Worm (Caenorhabditis elegans) whole organism, L1 larva: ENCODE results near the gene C55A6.10.
A peak's percentile ranks its signal among the peaks of the same experiment; 100 is the strongest.

Source experiments
- F16B12.6 ChIP-seq: fragments of 150-350 bp; optimal IDR thresholded peaks from 2 replicates; lab custom pipeline; 2014; ENCODE audit warnings: missing biosample characterization, missing genetic modification characterization
- aha-1 ChIP-seq: fragments of 150-350 bp; optimal IDR thresholded peaks from 2 replicates; lab custom pipeline; 2014; ENCODE audit warnings: missing biosample characterization, missing genetic modification characterization
- blmp-1 ChIP-seq: fragments of 150-350 bp; optimal IDR thresholded peaks from 2 replicates; lab custom pipeline; 2014; ENCODE audit warnings: missing biosample characterization, missing genetic modification characterization
- ceh-8 ChIP-seq: fragments of 200-800 bp; sonication (Bioruptor generic); optimal IDR thresholded peaks from 2 replicates; lab custom pipeline; 2018; ENCODE audit warnings: mild to moderate bottlenecking, missing genetic modification characterization, moderate library complexity, missing compliant biosample characterization
- ceh-82 ChIP-seq, 3 experiments: fragments of 150-350 bp in 1 of 3; sonication (generic microtip) in 2 of 3; optimal IDR thresholded peaks; 2 replicates each; lab custom pipeline; 2014 to 2017; ENCODE audit warnings: missing biosample characterization in 3 of 3, missing genetic modification characterization in 3 of 3
- dpl-1 ChIP-seq, 3 experiments: fragments of 150-350 bp in 2 of 3; sonication (generic microtip) in 1 of 3; optimal IDR thresholded peaks; 2 replicates each; lab custom pipeline; 2014 to 2017; ENCODE audit warnings: missing biosample characterization in 3 of 3, missing genetic modification characterization in 3 of 3, missing genetic modification reagents in 3 of 3
- efl-1 ChIP-seq, 4 experiments: fragments of 150-350 bp; optimal IDR thresholded peaks in 3 of 4; peaks in 1 of 4; 1 replicate in 1 of 4; 2 replicates in 3 of 4; lab custom pipeline; 2014; ENCODE audit warnings: missing biosample characterization in 2 of 4, missing genetic modification characterization in 2 of 4, missing genetic modification reagents in 2 of 4
- efl-3 ChIP-seq: fragments of 200-800 bp; sonication (Bioruptor generic); optimal IDR thresholded peaks from 2 replicates; lab custom pipeline; 2018; ENCODE audit warnings: mild to moderate bottlenecking, missing genetic modification characterization, missing compliant biosample characterization
- elt-3 ChIP-seq, 6 experiments: fragments of 150-350 bp in 1 of 6; sonication (generic microtip); optimal IDR thresholded peaks; 2 replicates each; lab custom pipeline; 2017 to 2018; ENCODE audit warnings: missing biosample characterization in 6 of 6, missing genetic modification characterization in 6 of 6, inconsistent platforms in 1 of 6
- fkh-4 ChIP-seq: sonication (generic microtip); optimal IDR thresholded peaks from 2 replicates; lab custom pipeline; 2016; ENCODE audit warnings: missing compliant biosample characterization, missing genetic modification characterization, borderline replicate concordance
- fkh-8 ChIP-seq: sonication (generic microtip); optimal IDR thresholded peaks from 2 replicates; lab custom pipeline; 2016; ENCODE audit warnings: mild to moderate bottlenecking, missing genetic modification characterization, missing compliant biosample characterization
- fos-1 ChIP-seq: fragments of 150-350 bp; optimal IDR thresholded peaks from 2 replicates; lab custom pipeline; 2014; ENCODE audit warnings: missing biosample characterization, missing genetic modification characterization
- hlh-17 ChIP-seq: fragments of 200-800 bp; sonication (Bioruptor generic); optimal IDR thresholded peaks from 2 replicates; lab custom pipeline; 2018; ENCODE audit warnings: missing genetic modification characterization, mild to moderate bottlenecking, missing compliant biosample characterization, moderate library complexity, borderline replicate concordance
- hlh-4 ChIP-seq: sonication (generic microtip); optimal IDR thresholded peaks from 2 replicates; lab custom pipeline; 2016; ENCODE audit warnings: mild to moderate bottlenecking, missing genetic modification characterization, missing compliant biosample characterization
- hpl-2 ChIP-seq: fragments of 150-350 bp; optimal IDR thresholded peaks from 2 replicates; lab custom pipeline; 2014; ENCODE audit warnings: missing biosample characterization, missing genetic modification reagents, missing genetic modification characterization
- jun-1 ChIP-seq: fragments of 150-350 bp; optimal IDR thresholded peaks from 2 replicates; lab custom pipeline; 2014; ENCODE audit warnings: missing biosample characterization, missing genetic modification reagents, missing genetic modification characterization
- lin-13 ChIP-seq: fragments of 150-350 bp; optimal IDR thresholded peaks from 2 replicates; lab custom pipeline; 2014; ENCODE audit warnings: missing biosample characterization, missing genetic modification reagents, missing genetic modification characterization
- nhr-12 ChIP-seq: sonication (generic microtip); optimal IDR thresholded peaks from 2 replicates; lab custom pipeline; 2017; ENCODE audit warnings: missing biosample characterization, missing genetic modification characterization
- nhr-20 ChIP-seq: sonication (generic microtip); optimal IDR thresholded peaks from 2 replicates; lab custom pipeline; 2016; ENCODE audit warnings: mild to moderate bottlenecking, missing genetic modification characterization, missing compliant biosample characterization
- nhr-85 ChIP-seq: sonication (generic microtip); peaks from one replicate; lab custom pipeline; 2016; ENCODE audit warnings: missing genetic modification characterization, inconsistent platforms, missing compliant biosample characterization
- nhr-90 ChIP-seq: sonication (generic microtip); optimal IDR thresholded peaks from 2 replicates; lab custom pipeline; 2016; ENCODE audit warnings: mild to moderate bottlenecking, missing genetic modification characterization, missing compliant biosample characterization; ENCODE audit not compliant: poor library complexity
- pax-3 ChIP-seq: fragments of 200-800 bp; sonication (Bioruptor generic); optimal IDR thresholded peaks from 2 replicates; lab custom pipeline; 2018; ENCODE audit warnings: mild to moderate bottlenecking, missing genetic modification characterization, moderate library complexity, missing compliant biosample characterization
- sox-4 ChIP-seq: sonication (generic microtip); optimal IDR thresholded peaks from 2 replicates; lab custom pipeline; 2016; ENCODE audit warnings: missing genetic modification characterization, missing compliant biosample characterization
- sup-37 ChIP-seq: fragments of 200-800 bp; sonication (Bioruptor generic); optimal IDR thresholded peaks from 2 replicates; lab custom pipeline; 2018; ENCODE audit warnings: mild to moderate bottlenecking, missing genetic modification characterization, missing compliant biosample characterization
- tlp-1 ChIP-seq: fragments of 150-350 bp; optimal IDR thresholded peaks from 2 replicates; lab custom pipeline; 2014; ENCODE audit warnings: missing biosample characterization, missing genetic modification characterization
- xbp-1 ChIP-seq: sonication (generic microtip); optimal IDR thresholded peaks from 2 replicates; lab custom pipeline; 2016; ENCODE audit warnings: missing genetic modification characterization, missing compliant biosample characterization
- ztf-11 ChIP-seq, 2 experiments: sonication (generic microtip); optimal IDR thresholded peaks; 2 replicates each; lab custom pipeline; 2016 to 2017; ENCODE audit warnings: missing genetic modification characterization in 2 of 2, missing biosample characterization in 1 of 2, missing compliant biosample characterization in 1 of 2
- ztf-4 ChIP-seq: fragments of 150-350 bp; optimal IDR thresholded peaks from 2 replicates; lab custom pipeline; 2014; ENCODE audit warnings: missing biosample characterization, missing genetic modification characterization

The C55A6.10 gene

ce11 chrV:11548914-11549406 is 43.8 kb downstream of the C55A6.10 start, which contains the start of the genes F38B7.17 and F38B7.3 (continued):
- TF ChIP-seq pax-3 (tag; lab: Kevin White, UChicago): peak; percentile 54
- TF ChIP-seq fos-1 (tag; lab: Kevin White, UChicago): peak; percentile 46
- TF ChIP-seq elt-3 (tag; optimal IDR thresholded peaks at IDR 0.05; lab: Kevin White, UChicago): no peak
- no peak for TF ChIP-seq tlp-1 (tag; lab: Kevin White, UChicago)
- TF ChIP-seq ztf-11 (tag; optimal IDR thresholded peaks at IDR 0.05; lab: Kevin White, UChicago): peak in 1 of 2 experiments; percentile 2

ce11 chrV:11552379-11552778 is 47.2 kb downstream of the C55A6.10 start, which contains the start of gene srx-85:
TSS of gene srx-85 (plus strand) at chrV:11552679.
- TF ChIP-seq xbp-1 (no peak), nhr-20 (tag; lab: Kevin White, UChicago) (no peak), jun-1 (tag; lab: Kevin White, UChicago) (no peak), ceh-8 (GFP tag; lab: Kevin White, UChicago) (no peak), blmp-1 (tag; lab: Kevin White, UChicago) (no peak), sup-37 (GFP tag; lab: Kevin White, UChicago) (no peak), pax-3 (tag; lab: Kevin White, UChicago) (no peak), nhr-12 (tag; lab: Kevin White, UChicago) (no peak), elt-3 (tag; optimal IDR thresholded peaks at IDR 0.05; lab: Kevin White, UChicago) (no peak), hpl-2 (GFP tag; lab: Kevin White, UChicago) (no peak)

ce11 chrV:11554260-11554659 is 49.1 kb downstream of the C55A6.10 start, which contains the start of gene duo-1:
TSS of gene duo-1 (plus strand) at chrV:11554630.
- TF ChIP-seq xbp-1 (no peak), ceh-82 (tag; optimal IDR thresholded peaks at IDR 0.05; lab: Kevin White, UChicago) (no peak), F16B12.6 (tag; lab: Kevin White, UChicago) (peak; percentile 23), dpl-1 (GFP tag; optimal IDR thresholded peaks at IDR 0.05; lab: Kevin White, UChicago) (peak in 1 of 3 experiments; percentile 5), ztf-4 (tag; lab: Kevin White, UChicago) (no peak), fkh-4 (tag; lab: Kevin White, UChicago) (no peak), sox-4 (no peak), lin-13 (GFP tag; lab: Kevin White, UChicago) (no peak), efl-3 (no peak), hlh-17 (GFP tag; lab: Kevin White, UChicago) (no peak), nhr-85 (tag; lab: Kevin White, UChicago) (no peak), nhr-90 (tag; lab: Kevin White, UChicago) (no peak), aha-1 (tag; lab: Kevin White, UChicago) (no peak), fkh-8 (tag; lab: Kevin White, UChicago) (no peak), efl-1 (optimal IDR thresholded peaks at IDR 0.05; lab: Kevin White, UChicago) (peak in 1 of 2 experiments; percentile 57), efl-1 (GFP tag; optimal IDR thresholded peaks at IDR 0.05 in 1 of 2; lab: Kevin White, UChicago) (no peak), hlh-4 (no peak)
- TF ChIP-seq, all 84 proteins: peak for 3
